Fruit fly (Drosophila melanogaster) whole organism, embryonic: ENCODE results near the gene Jon99Ciii.

Source experiments
- Abd-B ChIP-seq: fragments of 200-800 bp; sonication (Bioruptor generic); optimal IDR thresholded peaks from 2 replicates; lab custom pipeline; 2018; ENCODE audit warnings: missing biosample characterization, mild to moderate bottlenecking, missing genetic modification characterization, moderate library complexity
- Awh ChIP-seq: fragments of 200-800 bp; sonication (Bioruptor generic); IDR thresholded peaks from 2 replicates; pipeline ENCODE4, ENCODE4 v1.3.6; 2022; ENCODE audit warnings: missing biosample characterization, missing genetic modification characterization
- CG10366 ChIP-seq: fragments of 200-800 bp; sonication (Bioruptor generic); IDR thresholded peaks from 2 replicates; pipeline ENCODE4 v1.3.6; 2022; ENCODE audit warnings: missing biosample characterization, missing genetic modification characterization
- CG12219 ChIP-seq: fragments of 200-800 bp; sonication (Bioruptor generic); optimal IDR thresholded peaks from 3 replicates; lab custom pipeline; 2018; ENCODE audit warnings: missing biosample characterization, mild to moderate bottlenecking, missing genetic modification characterization
- CG1233 ChIP-seq: fragments of 200-800 bp; sonication (Bioruptor generic); optimal IDR thresholded peaks from 4 replicates; lab custom pipeline; 2018; ENCODE audit warnings: missing biosample characterization, mild to moderate bottlenecking, missing genetic modification characterization
- CG12769 ChIP-seq: fragments of 200-800 bp; sonication (Bioruptor generic); optimal IDR thresholded peaks from 2 replicates; lab custom pipeline; 2019; ENCODE audit warnings: missing biosample characterization, mild to moderate bottlenecking, missing genetic modification characterization, moderate library complexity
- CG13424 ChIP-seq: fragments of 200-800 bp; sonication (Bioruptor generic); optimal IDR thresholded peaks from 2 replicates; lab custom pipeline; 2019; ENCODE audit warnings: missing biosample characterization, mild to moderate bottlenecking, missing genetic modification characterization, moderate library complexity
- CG16815 ChIP-seq: fragments of 200-800 bp; sonication (Bioruptor generic); optimal IDR thresholded peaks from 3 replicates; lab custom pipeline; 2017; ENCODE audit warnings: missing biosample characterization, mild to moderate bottlenecking, missing genetic modification characterization
- CG16863 ChIP-seq: fragments of 200-800 bp; sonication (Bioruptor generic); optimal IDR thresholded peaks from 3 replicates; lab custom pipeline; 2016; ENCODE audit warnings: missing biosample characterization, missing genetic modification characterization
- CG18011 ChIP-seq: fragments of 200-800 bp; sonication (Bioruptor generic); optimal IDR thresholded peaks from 2 replicates; lab custom pipeline; 2017; ENCODE audit warnings: missing biosample characterization, missing genetic modification characterization, mild to moderate bottlenecking, moderate library complexity, missing genotype
- CG18262 ChIP-seq: fragments of 200-800 bp; optimal IDR thresholded peaks from 3 replicates; lab custom pipeline; 2019; ENCODE audit warnings: missing biosample characterization, mild to moderate bottlenecking, missing genetic modification characterization, moderate library complexity
- CG2120 ChIP-seq: fragments of 200-800 bp; sonication (Bioruptor generic); optimal IDR thresholded peaks from 3 replicates; lab custom pipeline; 2016; ENCODE audit warnings: missing biosample characterization, missing genetic modification characterization
- CG30020 ChIP-seq: fragments of 200-800 bp; optimal IDR thresholded peaks from 2 replicates; lab custom pipeline; 2019; ENCODE audit warnings: missing biosample characterization, mild to moderate bottlenecking, missing genetic modification characterization, moderate library complexity
- CG3163 ChIP-seq: fragments of 200-800 bp; sonication (Bioruptor generic); optimal IDR thresholded peaks from 3 replicates; lab custom pipeline; 2016; ENCODE audit warnings: missing biosample characterization, missing genetic modification characterization
- CG32532 ChIP-seq: fragments of 200-800 bp; sonication (Bioruptor generic); IDR thresholded peaks from 2 replicates; pipeline ENCODE4 v1.3.6; 2022; ENCODE audit warnings: missing biosample characterization, missing genetic modification characterization
- CG32767 ChIP-seq: fragments of 200-800 bp; sonication (Bioruptor generic); IDR thresholded peaks from 2 replicates; pipeline ENCODE4 v1.3.6; 2022; ENCODE audit warnings: missing biosample characterization, missing genetic modification characterization
- CG33557 ChIP-seq: fragments of 200-800 bp; sonication (Bioruptor generic); optimal IDR thresholded peaks from 2 replicates; lab custom pipeline; 2019; ENCODE audit warnings: missing biosample characterization, mild to moderate bottlenecking, missing genetic modification characterization, moderate library complexity
- CG3407 ChIP-seq: fragments of 200-800 bp; sonication (Bioruptor generic); optimal IDR thresholded peaks from 2 replicates; lab custom pipeline; 2018; ENCODE audit warnings: missing biosample characterization, mild to moderate bottlenecking, missing genetic modification characterization
- CG34224 ChIP-seq: fragments of 200-800 bp; sonication (Bioruptor generic); IDR thresholded peaks from 3 replicates; pipeline ENCODE4 v1.3.6; 2022; ENCODE audit warnings: missing biosample characterization, missing genetic modification characterization; ENCODE audit not compliant: partially characterized antibody
- CG4328 ChIP-seq: fragments of 200-800 bp; sonication (Bioruptor generic); optimal IDR thresholded peaks from 3 replicates; lab custom pipeline; 2017; ENCODE audit warnings: missing biosample characterization, missing genetic modification reagents, missing genetic modification characterization
- CG4820 ChIP-seq: fragments of 200-800 bp; sonication (Bioruptor generic); optimal IDR thresholded peaks from 3 replicates; lab custom pipeline; 2016; ENCODE audit warnings: missing biosample characterization, missing genetic modification characterization
- CG5953 ChIP-seq: fragments of 200-800 bp; sonication (Bioruptor generic); IDR thresholded peaks from 2 replicates; pipeline ENCODE4 v1.3.6; 2022; ENCODE audit warnings: missing biosample characterization, missing genetic modification characterization
- CG8765 ChIP-seq: fragments of 200-800 bp; sonication (Bioruptor generic); IDR thresholded peaks from 2 replicates; pipeline ENCODE4 v1.3.6; 2022; ENCODE audit warnings: missing biosample characterization, missing genetic modification characterization
- CG9876 ChIP-seq: fragments of 200-800 bp; sonication (Bioruptor generic); optimal IDR thresholded peaks from 2 replicates; lab custom pipeline; 2016; ENCODE audit warnings: missing biosample characterization, missing genetic modification characterization
- D19B ChIP-seq: fragments of 200-800 bp; sonication (Bioruptor generic); optimal IDR thresholded peaks from 2 replicates; lab custom pipeline; 2017; ENCODE audit warnings: missing biosample characterization, mild to moderate bottlenecking, missing genetic modification characterization
- Dref ChIP-seq: fragments of 200-800 bp; sonication (Bioruptor generic); IDR thresholded peaks from 2 replicates; pipeline ENCODE4 v1.3.6; 2022; ENCODE audit warnings: missing biosample characterization, missing genetic modification characterization
- E2f1 ChIP-seq: fragments of 200-800 bp; sonication (Bioruptor generic); IDR thresholded peaks from 2 replicates; pipeline ENCODE4 v1.3.6; 2022; ENCODE audit warnings: missing biosample characterization, missing genetic modification characterization
- Gsc ChIP-seq: fragments of 200-800 bp; sonication (Bioruptor generic); IDR thresholded peaks from 2 replicates; pipeline ENCODE4 v1.3.6; 2022; ENCODE audit warnings: missing biosample characterization, missing genetic modification characterization
- H15 ChIP-seq: fragments of 200-800 bp; sonication (Bioruptor generic); IDR thresholded peaks from 3 replicates; pipeline ENCODE4 v1.3.6; 2022; ENCODE audit warnings: missing biosample characterization, missing genetic modification characterization
- Hmr ChIP-seq: fragments of 200-800 bp; sonication (Bioruptor generic); optimal IDR thresholded peaks from 3 replicates; lab custom pipeline; 2017; ENCODE audit warnings: mild to moderate bottlenecking, missing biosample characterization, missing genetic modification reagents, missing genetic modification characterization
- al ChIP-seq: fragments of 200-800 bp; sonication (Bioruptor generic); IDR thresholded peaks from 2 replicates; pipeline ENCODE4 v1.3.6; 2022; ENCODE audit warnings: missing biosample characterization, missing genetic modification characterization
- ato ChIP-seq: fragments of 200-800 bp; sonication (Bioruptor generic); IDR thresholded peaks from 2 replicates; pipeline ENCODE4 v1.3.6; 2022; ENCODE audit warnings: missing biosample characterization, missing genetic modification characterization; ENCODE audit not compliant: partially characterized antibody
- chif ChIP-seq, 2 experiments: fragments of 200-800 bp; sonication (Bioruptor generic); optimal IDR thresholded peaks; 3 replicates each; lab custom pipeline; 2016; ENCODE audit warnings: missing biosample characterization in 2 of 2, missing genetic modification characterization in 2 of 2
- crc ChIP-seq: fragments of 200-800 bp; sonication (Bioruptor generic); optimal IDR thresholded peaks from 2 replicates; lab custom pipeline; 2016; ENCODE audit warnings: missing biosample characterization, missing genetic modification characterization
- esg ChIP-seq: fragments of 200-800 bp; sonication (Bioruptor generic); conservative IDR thresholded peaks from 2 replicates; pipeline ENCODE4 v1.3.6; 2022; ENCODE audit warnings: missing biosample characterization, missing genetic modification characterization
- gce ChIP-seq: fragments of 200-800 bp; sonication (Bioruptor generic); IDR thresholded peaks from 3 replicates; pipeline ENCODE4 v1.3.6; 2022; ENCODE audit warnings: missing biosample characterization, missing genetic modification characterization
- gcm ChIP-seq: fragments of 200-800 bp; sonication (Bioruptor generic); optimal IDR thresholded peaks from 2 replicates; lab custom pipeline; 2019; ENCODE audit warnings: missing biosample characterization, mild to moderate bottlenecking, missing genetic modification characterization, moderate library complexity
- jumu ChIP-seq: fragments of 200-800 bp; sonication (Bioruptor generic); optimal IDR thresholded peaks from 3 replicates; lab custom pipeline; 2016; ENCODE audit warnings: missing biosample characterization, missing genetic modification characterization
- lab ChIP-seq: fragments of 200-800 bp; sonication (Bioruptor generic); optimal IDR thresholded peaks from 3 replicates; lab custom pipeline; 2017; ENCODE audit warnings: missing biosample characterization, missing genetic modification characterization, mild to moderate bottlenecking, moderate library complexity, missing genetic modification reagents
- lola ChIP-seq, 3 experiments: fragments of >200 bp in 2 of 3; fragments of 200-800 bp in 1 of 3; sonication (Bioruptor generic) in 1 of 3; optimal IDR thresholded peaks; 2 replicates each; lab custom pipeline; 2017 to 2019; ENCODE audit warnings: missing biosample characterization in 3 of 3, missing genetic modification characterization in 3 of 3, mild to moderate bottlenecking in 1 of 3, moderate library complexity in 1 of 3
- mam ChIP-seq: fragments of 200-800 bp; sonication (Bioruptor generic); optimal IDR thresholded peaks from 3 replicates; lab custom pipeline; 2016; ENCODE audit warnings: missing biosample characterization, missing genetic modification characterization
- mld ChIP-seq: fragments of 200-800 bp; sonication (Bioruptor generic); IDR thresholded peaks from 3 replicates; pipeline ENCODE4 v1.3.6; 2022; ENCODE audit warnings: missing biosample characterization, missing genetic modification characterization; ENCODE audit not compliant: partially characterized antibody
- org-1 ChIP-seq: fragments of 200-800 bp; sonication (Bioruptor generic); optimal IDR thresholded peaks from 2 replicates; lab custom pipeline; 2017; ENCODE audit warnings: missing biosample characterization, missing genetic modification characterization
- pum ChIP-seq: fragments of 200-800 bp; sonication (Bioruptor generic); optimal IDR thresholded peaks from 2 replicates; lab custom pipeline; 2016; ENCODE audit warnings: missing biosample characterization, missing genetic modification characterization
- repo ChIP-seq: fragments of 200-800 bp; sonication (Bioruptor generic); optimal IDR thresholded peaks from 2 replicates; lab custom pipeline; 2016; ENCODE audit warnings: missing biosample characterization, missing genetic modification characterization
- ro ChIP-seq: fragments of 200-800 bp; sonication (Bioruptor generic); IDR thresholded peaks from 2 replicates; pipeline ENCODE4 v1.3.6; 2022; ENCODE audit warnings: missing biosample characterization, missing genetic modification characterization
- sim ChIP-seq: fragments of 200-800 bp; sonication (Bioruptor generic); IDR thresholded peaks from 2 replicates; pipeline ENCODE4 v1.3.6; 2022; ENCODE audit warnings: missing biosample characterization, missing genetic modification characterization
- sima ChIP-seq: fragments of 200-800 bp; sonication (Bioruptor generic); optimal IDR thresholded peaks from 2 replicates; lab custom pipeline; 2016; ENCODE audit warnings: missing biosample characterization, missing genetic modification characterization
- sqz ChIP-seq: fragments of 200-800 bp; sonication (Bioruptor generic); optimal IDR thresholded peaks from 3 replicates; lab custom pipeline; 2018; ENCODE audit warnings: missing biosample characterization, mild to moderate bottlenecking, missing genetic modification characterization
- tgo ChIP-seq: fragments of 200-800 bp; sonication (Bioruptor generic); IDR thresholded peaks from 3 replicates; pipeline ENCODE4 v1.3.6; 2022; ENCODE audit warnings: missing biosample characterization, missing genetic modification characterization
- toy ChIP-seq: fragments of 200-800 bp; sonication (Bioruptor generic); IDR thresholded peaks from 2 replicates; pipeline ENCODE4 v1.3.6; 2022; ENCODE audit warnings: missing biosample characterization, missing genetic modification characterization

Jon99Ciii gene

DNA sequence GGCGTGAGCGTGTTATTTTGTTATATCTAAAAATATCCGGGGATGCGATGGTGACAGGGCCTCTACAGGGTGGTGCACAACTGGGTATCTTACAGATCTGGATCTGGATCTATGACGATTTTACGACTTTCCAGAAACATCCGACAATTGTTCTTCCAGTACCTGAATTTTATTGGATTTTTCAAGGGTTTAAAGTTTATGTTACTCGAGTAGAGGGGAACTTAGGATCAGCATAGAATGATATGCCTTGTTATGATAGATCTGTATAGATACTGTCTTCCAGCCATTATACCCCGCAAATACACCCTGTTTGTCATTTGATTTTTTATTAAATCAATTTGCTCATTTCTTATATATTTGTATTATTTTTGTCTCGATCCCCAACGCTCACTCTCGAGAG is 27.6 kb upstream of the Jon99Ciii start (continued):
- TF ChIP-seq lab (GFP tag; lab: Kevin White, UChicago) (peak; percentile 69), CG33557 (no peak), CG2120 (GFP tag; lab: Kevin White, UChicago) (peak; percentile 65), jumu (GFP tag; lab: Kevin White, UChicago) (peak; percentile 38), CG1233 (no peak), ro (GFP tag; lab: Robert Waterston, UW) (no peak), CG8765 (no peak), crc (GFP tag; lab: Kevin White, UChicago) (peak; percentile 39), CG10366 (GFP tag; lab: Robert Waterston, UW) (peak; percentile 60), gce (GFP tag; lab: Robert Waterston, UW) (0 out of 3 replicates have a peak, but pooled peaks have one; percentile 26), al (GFP tag; lab: Robert Waterston, UW) (peak; percentile 76), toy (0 out of 2 replicates have a peak, but pooled peaks have one; percentile 30), lola (GFP tag; optimal IDR thresholded peaks at IDR 0.05; lab: Kevin White, UChicago) (no peak), esg (peak; percentile 35; the same call in 1 of the 2 replicates), CG18262 (tag; lab: Kevin White, UChicago) (peak; percentile 67), chif (GFP tag; optimal IDR thresholded peaks at IDR 0.05; lab: Kevin White, UChicago) (peak in 1 of 2 experiments; percentile 9), H15 (GFP tag; lab: Robert Waterston, UW) (peak; percentile 5; the same call in 1 of the 3 replicates), mam (GFP tag; lab: Kevin White, UChicago) (peak; percentile 51), Abd-B (GFP tag; lab: Kevin White, UChicago) (peak; percentile 48), sim (GFP tag; lab: Robert Waterston, UW) (no peak), mld (GFP tag; lab: Robert Waterston, UW) (no peak), Dref (GFP tag; lab: Robert Waterston, UW) (no peak), CG3163 (no peak), Gsc (GFP tag; lab: Robert Waterston, UW) (no peak), sima (GFP tag; lab: Kevin White, UChicago) (no peak), gcm (peak; percentile 5), CG34224 (no peak), CG12769 (tag; lab: Kevin White, UChicago) (no peak), CG16815 (GFP tag; lab: Kevin White, UChicago) (no peak), CG32767 (GFP tag; lab: Robert Waterston, UW) (peak; percentile 54; the same call in 1 of the 2 replicates), CG30020 (tag; lab: Kevin White, UChicago) (no peak), CG18011 (GFP tag; lab: Kevin White, UChicago) (no peak), CG4328 (GFP tag; lab: Kevin White, UChicago) (peak; percentile 8), ato (GFP tag; lab: Robert Waterston, UW) (no peak), repo (GFP tag; lab: Kevin White, UChicago) (no peak), sqz (no peak), CG12219 (GFP tag; lab: Kevin White, UChicago) (peak; percentile 35), Hmr (GFP tag; lab: Kevin White, UChicago) (peak; percentile 67), CG3407 (GFP tag; lab: Kevin White, UChicago) (no peak), tgo (peak; percentile 67), CG13424 (peak; percentile 80), org-1 (GFP tag; lab: Kevin White, UChicago) (peak; percentile 35), D19B (GFP tag; lab: Kevin White, UChicago) (peak; percentile 51), E2f1 (GFP tag; lab: Robert Waterston, UW) (peak; percentile 44; the same call in 1 of the 2 replicates), CG4820 (peak; percentile 24), CG5953 (GFP tag; lab: Robert Waterston, UW) (no peak), pum (GFP tag; lab: Kevin White, UChicago) (peak; percentile 34), CG32532 (peak; percentile 76), CG16863 (peak; percentile 14), CG9876 (GFP tag; lab: Kevin White, UChicago) (peak; percentile 28), Awh (0 out of 2 replicates have a peak, but pooled peaks have one; percentile 33)
